Worm (Caenorhabditis elegans): Measurements from ENCODE around the gene metl-6.

- TF ChIP-seq nhr-237 (tag; optimal IDR thresholded peaks at IDR 0.05) (no peak), pha-4 (tag; optimal IDR thresholded peaks at IDR 0.05) (no peak), mep-1 (tag; optimal IDR thresholded peaks at IDR 0.05) (no peak), blmp-1 (tag; optimal IDR thresholded peaks at IDR 0.05) (no peak), snpc-4 (tag; optimal IDR thresholded peaks at IDR 0.05) (no peak), lin-13 (tag; optimal IDR thresholded peaks at IDR 0.05) (no peak), flh-1 (GFP tag; optimal IDR thresholded peaks at IDR 0.05) (no peak), ceh-39 (tag; optimal IDR thresholded peaks at IDR 0.05) (no peak), cnd-1 (tag; optimal IDR thresholded peaks at IDR 0.05) (no peak), ces-1 (GFP tag; optimal IDR thresholded peaks at IDR 0.05) (no peak)
Observed at ce11 chrIII:3966143-3966542, 44.6 kb upstream of the metl-6 start.
